Fruit fly (Drosophila melanogaster): Measurements from ENCODE around the gene RYa-R.

Gene RYa-R

DNA sequence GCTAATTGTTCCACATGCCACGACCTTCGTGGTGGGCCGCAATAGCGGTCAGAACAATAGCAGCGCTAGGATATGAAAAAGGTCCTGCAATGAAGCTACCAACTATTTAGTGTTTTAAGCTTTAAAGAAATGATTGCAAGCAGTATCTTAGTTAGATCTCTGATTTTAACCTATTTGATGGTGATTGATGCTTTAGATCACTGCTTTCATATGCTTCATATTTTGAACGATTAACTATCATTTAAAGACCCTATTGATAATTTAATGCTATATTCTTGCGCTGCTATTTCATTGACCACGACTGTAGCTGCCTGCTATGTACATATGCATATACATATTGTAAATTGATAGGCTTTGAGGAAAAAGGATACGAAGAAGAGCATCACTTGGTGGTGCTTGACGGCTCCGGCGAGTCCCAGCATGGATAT, 33.0 kb upstream of the RYa-R start (continued):
- TF ChIP-seq pita (GFP tag; optimal IDR thresholded peaks at IDR 0.05) (no peak), Gug (GFP tag; IDR thresholded peaks at IDR 0.05) (0 out of 4 replicates have a peak, but pooled peaks have one; percentile 41), Spps (tag; optimal IDR thresholded peaks at IDR 0.05) (peak; percentile 73), ewg (GFP tag; optimal IDR thresholded peaks at IDR 0.05) (peak; percentile 10), klu (GFP tag; IDR thresholded peaks at IDR 0.05) (peak; percentile 38; the same call in 1 of the 2 replicates), MBD-R2 (GFP tag; IDR thresholded peaks at IDR 0.05) (peak; percentile 42; the same call in 1 of the 2 replicates), lola (GFP tag; optimal IDR thresholded peaks at IDR 0.05) (peak in 1 of 3 experiments; percentile 16), CG9437 (GFP tag; optimal IDR thresholded peaks at IDR 0.05) (no peak), repo (GFP tag; optimal IDR thresholded peaks at IDR 0.05) (peak; percentile 70), CG13287 (GFP tag; IDR thresholded peaks at IDR 0.05; ENCODE audit: partially characterized antibody) (no peak), CG11456 (GFP tag; IDR thresholded peaks at IDR 0.05) (peak; percentile 70; the same call in 2 of the 3 replicates), CG14965 (GFP tag; optimal IDR thresholded peaks at IDR 0.05; ENCODE audit: borderline replicate concordance) (peak; percentile 27), C15 (GFP tag; IDR thresholded peaks at IDR 0.05) (peak; percentile 6; the same call in 1 of the 3 replicates), CG15011 (GFP tag; optimal IDR thresholded peaks at IDR 0.05) (peak; percentile 76), Lpt (GFP tag; optimal IDR thresholded peaks at IDR 0.05) (no peak), CG1233 (GFP tag; optimal IDR thresholded peaks at IDR 0.05) (peak; percentile 78), CG18011 (GFP tag; optimal IDR thresholded peaks at IDR 0.05) (peak; percentile 49), CG7987 (GFP tag; optimal IDR thresholded peaks at IDR 0.05) (peak; percentile 55), ab (GFP tag; optimal IDR thresholded peaks at IDR 0.05) (no peak), CG6689 (GFP tag; IDR thresholded peaks at IDR 0.05) (peak; percentile 78), Hsf (GFP tag; optimal IDR thresholded peaks at IDR 0.05) (peak; percentile 21), trem (tag; optimal IDR thresholded peaks at IDR 0.05) (peak; percentile 72), CG31388 (GFP tag; optimal IDR thresholded peaks at IDR 0.05) (peak; percentile 69), CG10209 (GFP tag; optimal IDR thresholded peaks at IDR 0.05) (peak; percentile 35), btn (GFP tag; optimal IDR thresholded peaks at IDR 0.05) (peak; percentile 56), pan (optimal IDR thresholded peaks at IDR 0.05) (no peak), pan (GFP tag; optimal IDR thresholded peaks at IDR 0.05 in 1 of 2, IDR thresholded peaks at IDR 0.05 in 1 of 2) (peak in 1 of 2 experiments; percentile 72), danr (GFP tag; IDR thresholded peaks at IDR 0.05) (peak; percentile 63), CG1647 (GFP tag; optimal IDR thresholded peaks at IDR 0.05) (peak; percentile 65), z (GFP tag; IDR thresholded peaks at IDR 0.05) (no peak), CG4707 (GFP tag; optimal IDR thresholded peaks at IDR 0.05) (no peak)

- no peak for TF ChIP-seq CTCF (GFP tag; optimal IDR thresholded peaks at IDR 0.05)
- TF ChIP-seq CG12744 (GFP tag; optimal IDR thresholded peaks at IDR 0.05): no peak
- TF ChIP-seq CG2120 (GFP tag; optimal IDR thresholded peaks at IDR 0.05): no peak
- TF ChIP-seq cas (GFP tag; IDR thresholded peaks at IDR 0.05): no peak
- 0 out of 2 replicates have a peak, but pooled peaks have one; percentile 21 for TF ChIP-seq CG31441 (GFP tag; IDR thresholded peaks at IDR 0.05)
- TF ChIP-seq CG3726 (GFP tag; IDR thresholded peaks at IDR 0.05): no peak
- TF ChIP-seq Xbp1 (GFP tag; optimal IDR thresholded peaks at IDR 0.05): no peak
- no peak for TF ChIP-seq ab (GFP tag; optimal IDR thresholded peaks at IDR 0.05)
- peak in 1 of 2 experiments; percentile 6 for TF ChIP-seq tll (GFP tag; optimal IDR thresholded peaks at IDR 0.05)
- TF ChIP-seq Usf (GFP tag; optimal IDR thresholded peaks at IDR 0.05): no peak
- TF ChIP-seq CG9727 (GFP tag; optimal IDR thresholded peaks at IDR 0.05): no peak
- peak; percentile 23 for TF ChIP-seq Myb (GFP tag; optimal IDR thresholded peaks at IDR 0.05)
- no peak for TF ChIP-seq CG17912 (GFP tag; optimal IDR thresholded peaks at IDR 0.05)
- peak; percentile 78 for TF ChIP-seq Doc3 (GFP tag; IDR thresholded peaks at IDR 0.05; ENCODE audit: partially characterized antibody)
- peak; percentile 38 for TF ChIP-seq Nf-YC (tag; optimal IDR thresholded peaks at IDR 0.05)
- no peak for TF ChIP-seq CG7928 (GFP tag; optimal IDR thresholded peaks at IDR 0.05)
- no peak for TF ChIP-seq Hr51 (GFP tag; optimal IDR thresholded peaks at IDR 0.05)
- TF ChIP-seq CG18764 (GFP tag; optimal IDR thresholded peaks at IDR 0.05): no peak
- TF ChIP-seq CG8089 (GFP tag; optimal IDR thresholded peaks at IDR 0.05): no peak
- no peak for TF ChIP-seq odd (GFP tag; optimal IDR thresholded peaks at IDR 0.05)
- TF ChIP-seq bcd (GFP tag; optimal IDR thresholded peaks at IDR 0.05): no peak
Observed at dm6 chr3R:26964452-26965133, 32.2 kb upstream of the RYa-R start, which contains the start of gene Tsp97E. TSS of gene Tsp97E (minus strand) at chr3R:26964817.

Measured in whole organism, embryonic.